Fruit fly (Drosophila melanogaster) whole organism: ENCODE results near the gene ova.

Source experiments
- CG8478 ChIP-seq: fragments of >200 bp; optimal IDR thresholded peaks from 2 replicates; lab custom pipeline; 2018; ENCODE audit warnings: inconsistent platforms
- Dll ChIP-seq: fragments of >200 bp; optimal IDR thresholded peaks from 2 replicates; lab custom pipeline; 2017
- pan ChIP-seq: fragments of >200 bp; optimal IDR thresholded peaks from 2 replicates; lab custom pipeline; 2017
- usp ChIP-seq: fragments of >200 bp; optimal IDR thresholded peaks from 2 replicates; lab custom pipeline; 2017; ENCODE audit warnings: missing biosample characterization, missing genetic modification characterization, mixed read lengths

DNA sequence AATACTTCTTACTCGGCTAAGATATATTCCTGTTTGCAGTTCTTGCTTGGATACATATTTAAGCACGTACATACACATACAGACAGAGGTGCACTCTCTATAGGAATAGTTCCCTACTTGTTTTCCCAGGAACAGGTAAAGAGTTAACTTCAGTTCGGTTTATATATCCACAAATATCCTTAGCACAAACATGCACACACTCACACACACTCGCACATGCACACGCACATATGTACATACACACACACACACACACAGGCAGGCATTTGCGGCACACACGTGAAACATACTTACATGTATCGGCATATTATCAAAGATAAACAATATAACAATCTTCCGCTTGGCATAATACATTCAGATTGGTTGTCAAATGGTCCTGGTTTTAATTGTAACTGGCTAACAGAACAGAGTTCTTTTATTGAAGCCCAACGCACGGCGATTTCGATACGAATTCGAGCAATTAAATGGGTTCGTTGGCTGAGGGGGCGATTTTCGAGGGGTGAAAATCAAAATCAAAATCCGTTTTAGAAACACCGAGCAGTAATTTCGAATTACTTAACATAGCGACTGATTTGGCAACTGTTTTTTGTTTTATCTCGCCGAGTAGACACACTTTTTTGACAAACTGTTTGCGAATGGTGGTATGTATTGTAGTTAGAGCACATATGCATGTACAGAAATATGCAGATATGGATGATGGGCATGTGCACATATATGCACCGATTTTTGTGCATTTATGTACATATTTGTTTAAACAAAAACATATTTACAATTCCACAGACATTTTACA lies 28.7 kb upstream of the ova start:
- TF ChIP-seq pan (lab: Kevin White, UChicago) (no peak), usp (GFP tag; lab: Kevin White, UChicago) (no peak), Dll (lab: Kevin White, UChicago) (no peak), CG8478 (lab: Kevin White, UChicago) (no peak)
